Worm (Caenorhabditis elegans) whole organism, L2 larva: ENCODE measurements around the gene F44B9.10.

ENCODE experiments used
- ama-1 ChIP-seq: fragments of 150-350 bp; optimal IDR thresholded peaks from 2 replicates; lab custom pipeline; 2018; ENCODE audit warnings: inconsistent platforms
- nhr-25 ChIP-seq: fragments of 150-350 bp; sonication (generic microtip); optimal IDR thresholded peaks from 3 replicates; lab custom pipeline; 2014; ENCODE audit warnings: missing biosample characterization, missing genetic modification characterization

ce11 chrIII:8066989-8067388, 33.6 kb upstream of the F44B9.10 start, which contains the start of gene pros-1:
- TF ChIP-seq nhr-25 (tag; lab: Kevin White, UChicago) = no peak
- TF ChIP-seq ama-1 (lab: Kevin White, UChicago) = no peak
